Fruit fly (Drosophila melanogaster) whole organism, prepupa: Measurements from ENCODE around the gene CG32112.
A peak's percentile ranks its signal among the peaks of the same experiment; 100 is the strongest.

Experiments used
- Blimp-1 ChIP-seq: fragments of 200-800 bp; sonication (Bioruptor generic); optimal IDR thresholded peaks from 3 replicates; lab custom pipeline; 2017; ENCODE audit warnings: missing biosample characterization, missing genetic modification characterization, mild to moderate bottlenecking, moderate library complexity, missing genetic modification reagents
- CG10669 ChIP-seq: fragments of 200-800 bp; sonication (Bioruptor generic); optimal IDR thresholded peaks from 3 replicates; lab custom pipeline; 2018; ENCODE audit warnings: missing biosample characterization, mild to moderate bottlenecking, missing genetic modification characterization, moderate library complexity
- CG11294 ChIP-seq: fragments of 200-800 bp; sonication (Bioruptor generic); IDR thresholded peaks from 2 replicates; pipeline ENCODE4 v1.3.6; 2022; ENCODE audit warnings: missing biosample characterization, missing genetic modification characterization
- CG11762 ChIP-seq: fragments of 200-800 bp; sonication (Bioruptor generic); optimal IDR thresholded peaks from 3 replicates; lab custom pipeline; 2016; ENCODE audit warnings: missing biosample characterization, missing genetic modification characterization; ENCODE audit not compliant: insufficient read depth
- CG15336 ChIP-seq: fragments of 200-800 bp; sonication (Bioruptor generic); IDR thresholded peaks from 2 replicates; pipeline ENCODE4 v1.3.6; 2022; ENCODE audit warnings: missing biosample characterization, missing genetic modification characterization
- CG1621 ChIP-seq: fragments of 200-800 bp; sonication (Bioruptor generic); optimal IDR thresholded peaks from 3 replicates; lab custom pipeline; 2018; ENCODE audit warnings: missing biosample characterization, mild to moderate bottlenecking, missing genetic modification characterization
- CG16779 ChIP-seq: fragments of 200-800 bp; sonication (Bioruptor generic); optimal IDR thresholded peaks from 3 replicates; lab custom pipeline; 2017; ENCODE audit warnings: missing biosample characterization, mild to moderate bottlenecking, missing genetic modification characterization
- CG3032 ChIP-seq: fragments of 200-800 bp; optimal IDR thresholded peaks from 2 replicates; lab custom pipeline; 2019; ENCODE audit warnings: missing biosample characterization, mild to moderate bottlenecking, missing genetic modification characterization, moderate library complexity
- CG31627 ChIP-seq: fragments of 200-800 bp; sonication (Bioruptor generic); optimal IDR thresholded peaks from 3 replicates; lab custom pipeline; 2016; ENCODE audit warnings: missing biosample characterization, missing genetic modification characterization
- CG34406 ChIP-seq: fragments of 200-800 bp; sonication (Bioruptor generic); optimal IDR thresholded peaks from 3 replicates; lab custom pipeline; 2016; ENCODE audit warnings: missing biosample characterization, missing genetic modification characterization
- CG3919 ChIP-seq: fragments of 200-800 bp; sonication (Bioruptor generic); optimal IDR thresholded peaks from 3 replicates; lab custom pipeline; 2016; ENCODE audit warnings: missing biosample characterization, missing genetic modification characterization
- CG4318 ChIP-seq: fragments of 200-800 bp; sonication (Bioruptor generic); optimal IDR thresholded peaks from 3 replicates; lab custom pipeline; 2017; ENCODE audit warnings: missing biosample characterization, mild to moderate bottlenecking, missing genetic modification characterization
- CG6276 ChIP-seq: fragments of 200-800 bp; sonication (Bioruptor generic); optimal IDR thresholded peaks from 2 replicates; lab custom pipeline; 2017; ENCODE audit warnings: missing biosample characterization, mild to moderate bottlenecking, missing genetic modification characterization
- CG6808 ChIP-seq: fragments of 200-800 bp; sonication (Bioruptor generic); optimal IDR thresholded peaks from 3 replicates; lab custom pipeline; 2017; ENCODE audit warnings: missing biosample characterization, missing genetic modification characterization, mild to moderate bottlenecking, moderate library complexity, missing genetic modification reagents
- CG6854 ChIP-seq: fragments of 200-800 bp; sonication (Bioruptor generic); optimal IDR thresholded peaks from 2 replicates; lab custom pipeline; 2017; ENCODE audit warnings: missing biosample characterization, mild to moderate bottlenecking, missing genetic modification characterization
- CG7368 ChIP-seq: fragments of 200-800 bp; sonication (Bioruptor generic); optimal IDR thresholded peaks from 3 replicates; lab custom pipeline; 2016; ENCODE audit warnings: missing biosample characterization, missing genetic modification characterization
- CG8119 ChIP-seq: fragments of 200-800 bp; sonication (Bioruptor generic); IDR thresholded peaks from 3 replicates; pipeline ENCODE4 v1.3.6; 2022; ENCODE audit warnings: missing biosample characterization, missing genetic modification characterization
- CG8319 ChIP-seq: fragments of 200-800 bp; sonication (Bioruptor generic); optimal IDR thresholded peaks from 3 replicates; lab custom pipeline; 2016; ENCODE audit warnings: missing biosample characterization, missing genetic modification characterization
- CG8632 ChIP-seq: fragments of 200-800 bp; sonication (Bioruptor generic); optimal IDR thresholded peaks from 3 replicates; lab custom pipeline; 2016; ENCODE audit warnings: missing biosample characterization, missing genetic modification characterization
- CG9139 ChIP-seq: fragments of 200-800 bp; sonication (Bioruptor generic); optimal IDR thresholded peaks from 3 replicates; lab custom pipeline; 2017; ENCODE audit warnings: missing biosample characterization, mild to moderate bottlenecking, missing genetic modification characterization
- Eip78C ChIP-seq: fragments of 200-800 bp; sonication (Bioruptor generic); peaks from one replicate; lab custom pipeline; 2016; ENCODE audit warnings: missing biosample characterization, missing genetic modification characterization
- Eip93F ChIP-seq: fragments of 200-800 bp; sonication (Bioruptor generic); optimal IDR thresholded peaks from 2 replicates; lab custom pipeline; 2016; ENCODE audit warnings: missing biosample characterization, mild to moderate bottlenecking, missing genetic modification characterization
- Ets96B ChIP-seq: fragments of 200-800 bp; optimal IDR thresholded peaks from 2 replicates; lab custom pipeline; 2019; ENCODE audit warnings: missing biosample characterization, mild to moderate bottlenecking, missing genetic modification characterization, moderate library complexity
- Gug ChIP-seq: fragments of 200-800 bp; sonication (Bioruptor generic); IDR thresholded peaks from 2 replicates; pipeline ENCODE4 v1.3.6; 2022; ENCODE audit warnings: missing biosample characterization, missing genetic modification characterization
- Hr38 ChIP-seq: sonication (Bioruptor generic); optimal IDR thresholded peaks from 2 replicates; lab custom pipeline; 2016; ENCODE audit warnings: missing biosample characterization, missing genetic modification characterization
- Hr39 ChIP-seq: fragments of 200-800 bp; sonication (Bioruptor generic); optimal IDR thresholded peaks from 2 replicates; lab custom pipeline; 2016; ENCODE audit warnings: missing biosample characterization, missing genetic modification characterization
- Lpt ChIP-seq: fragments of 200-800 bp; sonication (Bioruptor generic); optimal IDR thresholded peaks from 3 replicates; lab custom pipeline; 2016; ENCODE audit warnings: missing biosample characterization, missing genetic modification characterization
- Met ChIP-seq: fragments of 200-800 bp; sonication (Bioruptor generic); optimal IDR thresholded peaks from 3 replicates; lab custom pipeline; 2016; ENCODE audit warnings: missing biosample characterization, missing genetic modification characterization
- Sox102F ChIP-seq: fragments of 200-800 bp; sonication (Bioruptor generic); optimal IDR thresholded peaks from 2 replicates; lab custom pipeline; 2016; ENCODE audit warnings: missing biosample characterization, mild to moderate bottlenecking, missing genetic modification characterization
- Sox14 ChIP-seq: fragments of 200-800 bp; sonication (Bioruptor generic); optimal IDR thresholded peaks from 3 replicates; lab custom pipeline; 2016; ENCODE audit warnings: missing biosample characterization, missing genetic modification characterization
- Sox15 ChIP-seq: fragments of 200-800 bp; sonication (Bioruptor generic); optimal IDR thresholded peaks from 3 replicates; lab custom pipeline; 2016; ENCODE audit warnings: missing biosample characterization, missing genetic modification characterization
- achi ChIP-seq: fragments of 200-800 bp; sonication (Bioruptor generic); optimal IDR thresholded peaks from 3 replicates; lab custom pipeline; 2016; ENCODE audit warnings: missing biosample characterization, missing genetic modification characterization
- cyc ChIP-seq: fragments of 200-800 bp; sonication (Bioruptor generic); optimal IDR thresholded peaks from 3 replicates; lab custom pipeline; 2016; ENCODE audit warnings: missing biosample characterization, missing genetic modification characterization
- dac ChIP-seq: fragments of 200-800 bp; sonication (Bioruptor generic); optimal IDR thresholded peaks from 2 replicates; lab custom pipeline; 2017; ENCODE audit warnings: missing biosample characterization, mild to moderate bottlenecking, missing genetic modification characterization
- dsx ChIP-seq: fragments of 200-800 bp; optimal IDR thresholded peaks from 3 replicates; lab custom pipeline; 2019; ENCODE audit warnings: missing biosample characterization, mild to moderate bottlenecking, missing genetic modification characterization, moderate library complexity; ENCODE audit not compliant: poor library complexity, severe bottlenecking
- eg ChIP-seq: fragments of 200-800 bp; sonication (Bioruptor generic); IDR thresholded peaks from 3 replicates; pipeline ENCODE4 v1.3.6; 2022; ENCODE audit warnings: missing biosample characterization, missing genetic modification characterization
- fd59A ChIP-seq: fragments of 200-800 bp; sonication (Bioruptor generic); optimal IDR thresholded peaks from 2 replicates; lab custom pipeline; 2017; ENCODE audit warnings: missing biosample characterization, mild to moderate bottlenecking, missing genetic modification characterization, missing genetic modification reagents
- fd85E ChIP-seq: fragments of 200-800 bp; sonication (Bioruptor generic); optimal IDR thresholded peaks from 3 replicates; lab custom pipeline; 2016; ENCODE audit warnings: missing biosample characterization, missing genetic modification characterization
- fkh ChIP-seq: fragments of 200-800 bp; sonication (Bioruptor generic); optimal IDR thresholded peaks from 3 replicates; lab custom pipeline; 2017; ENCODE audit warnings: missing biosample characterization, mild to moderate bottlenecking, missing genetic modification characterization, moderate library complexity
- lz ChIP-seq: fragments of 200-800 bp; sonication (Bioruptor generic); optimal IDR thresholded peaks from 3 replicates; lab custom pipeline; 2016; ENCODE audit warnings: missing biosample characterization, missing genetic modification characterization
- net ChIP-seq: fragments of 200-800 bp; sonication (Bioruptor generic); optimal IDR thresholded peaks from 3 replicates; lab custom pipeline; 2016; ENCODE audit warnings: missing biosample characterization, missing genetic modification characterization
- salr ChIP-seq, 2 experiments: fragments of 200-800 bp; sonication (Bioruptor generic); optimal IDR thresholded peaks; 3 replicates each; lab custom pipeline; 2016 to 2018; ENCODE audit warnings: missing biosample characterization in 2 of 2, missing genetic modification characterization in 2 of 2, mild to moderate bottlenecking in 1 of 2
- spab ChIP-seq: fragments of 200-800 bp; sonication (Bioruptor generic); optimal IDR thresholded peaks from 2 replicates; lab custom pipeline; 2017; ENCODE audit warnings: missing biosample characterization, mild to moderate bottlenecking, missing genetic modification characterization, missing genetic modification reagents
- svp ChIP-seq: fragments of 200-800 bp; sonication (Bioruptor generic); peaks from one replicate; lab custom pipeline; 2016; ENCODE audit warnings: missing biosample characterization, missing genetic modification characterization
- vri ChIP-seq: fragments of 200-800 bp; sonication (Bioruptor generic); optimal IDR thresholded peaks from 3 replicates; lab custom pipeline; 2016; ENCODE audit warnings: missing biosample characterization, mild to moderate bottlenecking, missing genetic modification characterization

Gene CG32112

DNA sequence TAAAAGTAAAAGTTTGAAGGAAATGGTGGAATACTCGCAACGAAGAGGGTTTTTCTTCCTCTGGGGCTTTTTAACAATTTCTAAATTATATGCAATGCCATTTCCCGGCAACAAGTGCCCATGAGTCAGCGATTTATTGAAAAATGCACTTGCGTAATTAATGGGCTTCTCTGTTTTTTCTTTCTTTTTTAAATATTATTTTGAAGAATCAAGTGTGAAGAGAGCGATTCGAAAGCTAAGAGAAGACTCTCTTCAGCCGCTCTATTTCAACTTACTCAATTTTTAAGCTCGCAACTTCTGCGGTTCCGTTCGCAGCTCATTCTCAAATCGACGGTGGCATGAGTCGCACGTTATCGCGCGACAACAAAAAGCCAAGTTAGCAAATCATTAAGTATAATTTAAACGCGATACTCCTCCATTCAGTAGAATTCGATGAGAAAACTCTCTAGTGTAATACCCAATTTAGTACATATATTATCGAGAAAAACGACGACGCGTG is 48.4 kb downstream of the CG32112 start, which contains the start of gene CG42709:
CG42709 (plus strand) TSS at position 318 of the 499 bp plus-strand sequence.
- TF ChIP-seq CG4318 (GFP tag; lab: Kevin White, UChicago) (no peak), Hr39 (GFP tag; lab: Kevin White, UChicago) (no peak), fd85E (GFP tag; lab: Kevin White, UChicago) (no peak), Sox14 (GFP tag; lab: Kevin White, UChicago) (peak; percentile 15), Sox15 (GFP tag; lab: Kevin White, UChicago) (no peak), CG31627 (GFP tag; lab: Kevin White, UChicago) (no peak), Hr38 (no peak), fkh (GFP tag; lab: Kevin White, UChicago) (no peak), CG15336 (GFP tag; lab: Robert Waterston, UW) (peak; percentile 37; the same call in 1 of the 2 replicates), vri (GFP tag; lab: Kevin White, UChicago) (peak; percentile 79), Eip78C (GFP tag; lab: Kevin White, UChicago) (peak; percentile 76), salr (GFP tag; optimal IDR thresholded peaks at IDR 0.05; lab: Kevin White, UChicago) (no peak), Blimp-1 (GFP tag; lab: Kevin White, UChicago) (peak; percentile 45), dsx (GFP tag; lab: Kevin White, UChicago) (no peak), CG34406 (no peak), fd59A (no peak), CG3919 (no peak), Lpt (GFP tag; lab: Kevin White, UChicago) (no peak), lz (no peak), svp (GFP tag; lab: Kevin White, UChicago) (peak; percentile 92), spab (GFP tag; lab: Kevin White, UChicago) (no peak), CG1621 (tag; lab: Kevin White, UChicago) (no peak), CG11762 (GFP tag; lab: Kevin White, UChicago) (no peak), Gug (no peak), Met (GFP tag; lab: Kevin White, UChicago) (peak; percentile 15), CG8632 (GFP tag; lab: Kevin White, UChicago) (no peak), Ets96B (tag; lab: Kevin White, UChicago) (no peak), CG6276 (GFP tag; lab: Kevin White, UChicago) (no peak), Sox102F (GFP tag; lab: Kevin White, UChicago) (peak; percentile 20), CG8319 (no peak), net (no peak), CG3032 (tag; lab: Kevin White, UChicago) (no peak), CG6854 (peak; percentile 57), CG9139 (no peak), cyc (no peak), achi (GFP tag; lab: Kevin White, UChicago) (no peak)

dm6 chr3L:12790783-12791678 is 49.5 kb downstream of the CG32112 start:
- TF ChIP-seq Sox15 (GFP tag; lab: Kevin White, UChicago) (no peak), Eip78C (GFP tag; lab: Kevin White, UChicago) (peak; percentile 77), fd59A (no peak), CG16779 (tag; lab: Kevin White, UChicago) (no peak), CG34406 (no peak), CG8119 (GFP tag; lab: Robert Waterston, UW) (no peak), CG7368 (no peak), CG3919 (no peak), Gug (no peak), CG8632 (GFP tag; lab: Kevin White, UChicago) (no peak), Hr38 (no peak), dsx (GFP tag; lab: Kevin White, UChicago) (peak; percentile 34), svp (GFP tag; lab: Kevin White, UChicago) (peak; percentile 40), CG11294 (no peak), Met (GFP tag; lab: Kevin White, UChicago) (no peak), spab (GFP tag; lab: Kevin White, UChicago) (no peak), Hr39 (GFP tag; lab: Kevin White, UChicago) (no peak), eg (GFP tag; lab: Robert Waterston, UW) (no peak), Sox14 (GFP tag; lab: Kevin White, UChicago) (no peak), Ets96B (tag; lab: Kevin White, UChicago) (no peak), vri (GFP tag; lab: Kevin White, UChicago) (peak; percentile 14), CG6808 (GFP tag; lab: Kevin White, UChicago) (no peak), Eip93F (no peak), CG15336 (GFP tag; lab: Robert Waterston, UW) (no peak; the same call in none of the 2 replicates), CG10669 (GFP tag; lab: Kevin White, UChicago) (no peak), lz (no peak), dac (no peak), fkh (GFP tag; lab: Kevin White, UChicago) (peak; percentile 11), CG9139 (peak; percentile 14)
